Worm (Caenorhabditis elegans): ENCODE results near the gene sucl-1.

Gene sucl-1

DNA sequence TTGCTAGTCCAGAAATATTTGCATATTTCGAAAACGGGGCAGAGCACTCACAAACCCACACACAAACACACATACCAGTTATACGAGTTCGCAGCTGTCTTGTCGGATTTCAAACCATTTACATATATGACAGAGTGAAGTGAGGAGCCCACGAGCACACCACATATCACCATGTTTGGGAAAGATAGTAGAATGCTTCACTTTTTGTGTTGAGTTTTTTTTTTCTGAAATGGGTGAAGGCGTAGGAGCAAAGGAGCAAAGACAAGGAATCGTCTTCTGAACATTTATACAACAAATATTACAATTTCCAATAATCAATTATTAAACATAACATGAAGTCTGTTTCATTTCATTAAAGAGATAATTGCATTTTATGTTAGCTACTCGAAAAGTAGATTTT is 21.4 kb downstream of the sucl-1 start:
- TF ChIP-seq lsy-12 (tag; optimal IDR thresholded peaks at IDR 0.05) = no peak
- TF ChIP-seq daf-12 (tag; optimal IDR thresholded peaks at IDR 0.05) = no peak
- no peak for TF ChIP-seq fkh-2 (tag; optimal IDR thresholded peaks at IDR 0.05)
- no peak for TF ChIP-seq pqm-1 (tag; optimal IDR thresholded peaks at IDR 0.05)

- no peak for TF ChIP-seq ceh-16 (tag; optimal IDR thresholded peaks at IDR 0.05)
- no peak for TF ChIP-seq fkh-10 (GFP tag; optimal IDR thresholded peaks at IDR 0.05)
- no peak for TF ChIP-seq nhr-28 (tag; optimal IDR thresholded peaks at IDR 0.05)
- TF ChIP-seq R02D3.7 (tag; optimal IDR thresholded peaks at IDR 0.05) = no peak
- no peak for TF ChIP-seq ztf-11 (tag; optimal IDR thresholded peaks at IDR 0.05)
- peak; percentile 90 for TF ChIP-seq nfya-1 (tag; optimal IDR thresholded peaks at IDR 0.05; ENCODE audit: insufficient read depth)
- no peak for TF ChIP-seq sea-2 (GFP tag; optimal IDR thresholded peaks at IDR 0.05)
- TF ChIP-seq unc-62 (GFP tag; optimal IDR thresholded peaks at IDR 0.05) = no peak
- no peak for TF ChIP-seq snpc-4 (tag; optimal IDR thresholded peaks at IDR 0.05)
Observed at ce11 chrX:14776312-14776711, 22.5 kb downstream of the sucl-1 start.

ce11 chrX:14778112-14778511 is 24.3 kb downstream of the sucl-1 start:
- no peak for TF ChIP-seq sea-2 (GFP tag; optimal IDR thresholded peaks at IDR 0.05)
- TF ChIP-seq nhr-11 (tag; optimal IDR thresholded peaks at IDR 0.05) = no peak
- TF ChIP-seq ceh-28 (tag; optimal IDR thresholded peaks at IDR 0.05) = no peak
- TF ChIP-seq nhr-28 (tag; optimal IDR thresholded peaks at IDR 0.05) = no peak
- TF ChIP-seq elt-2 (tag; optimal IDR thresholded peaks at IDR 0.05) = no peak
- no peak for TF ChIP-seq fkh-10 (GFP tag; optimal IDR thresholded peaks at IDR 0.05)
- TF ChIP-seq fkh-2 (tag; optimal IDR thresholded peaks at IDR 0.05) = no peak
- TF ChIP-seq ZK546.5 (tag; optimal IDR thresholded peaks at IDR 0.05) = no peak
- TF ChIP-seq ceh-16 (tag; optimal IDR thresholded peaks at IDR 0.05) = no peak
- TF ChIP-seq nhr-67 (tag; optimal IDR thresholded peaks at IDR 0.05) = no peak
- no peak for TF ChIP-seq nhr-12 (tag; optimal IDR thresholded peaks at IDR 0.05)
- no peak for TF ChIP-seq zag-1 (tag; optimal IDR thresholded peaks at IDR 0.05)

DNA sequence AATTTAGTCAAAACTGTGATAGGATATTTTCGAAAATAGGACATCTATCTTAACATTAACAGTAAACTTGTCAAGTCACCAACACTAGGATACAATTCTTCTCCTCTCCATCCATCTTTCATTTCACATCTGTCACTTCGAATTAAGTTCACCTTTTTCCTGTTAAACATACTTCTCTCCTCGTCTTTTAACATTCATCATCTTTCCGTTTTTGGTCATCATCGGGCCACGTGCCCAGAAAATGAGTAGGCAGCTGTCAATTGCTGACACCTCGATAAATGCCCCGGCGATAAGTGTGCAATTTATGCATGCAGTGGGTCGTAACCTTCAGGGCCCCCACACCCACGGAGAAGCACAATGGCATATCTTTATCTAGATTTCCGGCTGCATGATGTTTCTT is 26.4 kb downstream of the sucl-1 start:
- TF ChIP-seq tbx-2 (tag; optimal IDR thresholded peaks at IDR 0.05) (no peak), nhr-43 (tag; optimal IDR thresholded peaks at IDR 0.05; ENCODE audit: poor library complexity, severe bottlenecking) (peak; percentile 35), nhr-23 (tag; optimal IDR thresholded peaks at IDR 0.05) (peak; percentile 55)

DNA sequence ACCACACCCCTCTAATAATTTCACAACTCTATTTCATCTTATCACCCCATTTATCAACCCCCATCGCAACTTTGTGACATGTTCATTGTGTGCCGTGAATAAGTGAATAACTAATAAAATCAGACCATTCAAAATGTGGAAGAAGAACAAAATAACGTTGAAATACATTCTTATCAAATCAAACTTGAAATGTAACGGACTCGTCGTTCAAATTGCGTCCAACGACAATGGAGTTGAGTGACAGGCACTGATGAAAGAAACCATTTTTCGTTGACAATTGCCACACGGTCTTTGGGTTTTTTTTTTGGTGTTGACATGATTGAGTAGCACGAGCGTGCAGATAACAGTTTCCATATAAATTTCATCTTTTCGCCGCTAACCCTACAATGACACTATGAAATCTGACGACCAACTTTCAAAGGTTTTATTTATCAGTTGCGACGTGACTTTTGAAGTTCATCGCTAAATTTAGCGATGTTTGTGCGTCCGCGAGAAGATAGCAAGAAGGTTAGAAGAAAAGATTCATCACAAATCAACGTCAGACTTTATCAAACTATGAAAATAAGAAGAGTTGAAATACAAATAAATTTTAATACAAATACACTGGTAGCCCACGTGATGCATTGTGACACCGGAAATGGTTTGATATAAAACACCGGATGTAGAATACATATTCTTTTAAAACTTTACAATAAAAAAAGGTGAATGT is 29.8 kb downstream of the sucl-1 start:
- TF ChIP-seq tbx-2 (tag; optimal IDR thresholded peaks at IDR 0.05) = no peak
- TF ChIP-seq unc-62 (GFP tag; optimal IDR thresholded peaks at IDR 0.05) = no peak
- peak; percentile 23 for TF ChIP-seq jun-1 (tag; optimal IDR thresholded peaks at IDR 0.05)
- peak; percentile 40 for TF ChIP-seq mdl-1 (tag; optimal IDR thresholded peaks at IDR 0.05)
- peak; percentile 48 for TF ChIP-seq pqm-1 (tag; optimal IDR thresholded peaks at IDR 0.05)
- TF ChIP-seq elt-2 (tag; optimal IDR thresholded peaks at IDR 0.05) = peak; percentile 91

DNA sequence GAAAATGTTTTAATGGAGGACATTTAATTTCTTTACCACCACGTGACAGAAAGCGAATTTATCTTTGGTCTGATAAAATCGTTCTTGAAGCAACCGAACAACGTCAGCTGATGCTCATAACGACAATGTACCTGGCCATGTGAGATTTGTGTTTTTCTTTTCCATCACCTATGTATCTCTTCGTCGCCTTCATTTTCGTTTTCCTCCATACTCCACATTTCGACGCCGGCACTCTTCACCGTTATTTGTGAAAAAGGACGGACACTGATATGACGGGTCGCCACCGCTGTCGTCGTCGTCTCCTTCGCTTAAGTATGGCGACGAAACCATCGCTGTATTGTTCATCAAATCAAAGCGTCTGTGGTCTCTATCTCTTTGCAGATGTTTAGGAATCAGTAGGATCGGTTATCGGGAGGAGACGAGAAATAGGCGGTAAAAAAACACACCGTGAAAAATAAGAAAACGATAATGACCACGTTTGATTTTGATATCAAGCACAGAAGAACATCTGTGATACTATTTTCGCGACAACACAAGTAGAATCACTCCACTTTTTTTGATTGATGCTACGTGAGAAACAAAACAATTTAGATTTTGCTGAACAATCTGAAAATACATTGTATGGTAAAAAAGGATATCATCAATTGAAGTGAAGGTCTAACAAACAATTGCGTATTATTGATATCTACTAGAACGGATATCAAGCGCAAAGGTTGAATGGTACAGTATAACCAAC is 33.2 kb downstream of the sucl-1 start:
- TF ChIP-seq skn-1 (tag; optimal IDR thresholded peaks at IDR 0.05) = no peak
- no peak for TF ChIP-seq nhr-11 (tag; optimal IDR thresholded peaks at IDR 0.05)
- TF ChIP-seq elt-2 (tag; optimal IDR thresholded peaks at IDR 0.05) = peak; percentile 58
- TF ChIP-seq ztf-11 (tag; optimal IDR thresholded peaks at IDR 0.05) = no peak
- no peak for TF ChIP-seq fkh-10 (GFP tag; optimal IDR thresholded peaks at IDR 0.05)
- TF ChIP-seq nhr-237 (tag; optimal IDR thresholded peaks at IDR 0.05) = no peak
- no peak for TF ChIP-seq nhr-76 (tag; optimal IDR thresholded peaks at IDR 0.05)
- TF ChIP-seq mml-1 (tag; optimal IDR thresholded peaks at IDR 0.05) = no peak
- TF ChIP-seq nhr-23 (tag; optimal IDR thresholded peaks at IDR 0.05) = peak; percentile 23
- peak; percentile 15 for TF ChIP-seq nfya-1 (tag; optimal IDR thresholded peaks at IDR 0.05; ENCODE audit: insufficient read depth)
- TF ChIP-seq elt-3 (tag; optimal IDR thresholded peaks at IDR 0.05) = no peak
- no peak for TF ChIP-seq ceh-82 (tag; optimal IDR thresholded peaks at IDR 0.05)
- TF ChIP-seq nhr-25 (tag; optimal IDR thresholded peaks at IDR 0.05) = peak; percentile 66
- no peak for TF ChIP-seq zag-1 (tag; optimal IDR thresholded peaks at IDR 0.05)
- TF ChIP-seq nhr-43 (tag; optimal IDR thresholded peaks at IDR 0.05; ENCODE audit: poor library complexity, severe bottlenecking) = peak; percentile 59
- no peak for TF ChIP-seq daf-12 (tag; optimal IDR thresholded peaks at IDR 0.05)
- no peak for TF ChIP-seq lin-39 (tag; optimal IDR thresholded peaks at IDR 0.05)
- TF ChIP-seq ZK546.5 (tag; optimal IDR thresholded peaks at IDR 0.05) = no peak
- TF ChIP-seq jun-1 (tag; optimal IDR thresholded peaks at IDR 0.05) = peak; percentile 9
- no peak for TF ChIP-seq nhr-12 (tag; optimal IDR thresholded peaks at IDR 0.05)
- peak; percentile 49 for TF ChIP-seq mdl-1 (tag; optimal IDR thresholded peaks at IDR 0.05)
